Worm (Caenorhabditis elegans): ENCODE results near the gene K06H7.2.

Gene K06H7.2

ce11 chrIII:8111347-8111746, 18.0 kb downstream of the K06H7.2 start:
- TF ChIP-seq unc-98 (GFP tag; IDR thresholded peaks at IDR 0.05) = no peak
- no peak for TF ChIP-seq efl-1 (optimal IDR thresholded peaks at IDR 0.05)
- peak in 1 of 2 experiments; percentile 24 for TF ChIP-seq efl-1 (GFP tag; optimal IDR thresholded peaks at IDR 0.05 in 1 of 2)

ce11 chrIII:8115877-8116276, 22.5 kb downstream of the K06H7.2 start:
- TF ChIP-seq ceh-88 (GFP tag; IDR thresholded peaks at IDR 0.05) = no peak
- TF ChIP-seq skn-1 (tag; optimal IDR thresholded peaks at IDR 0.05) = no peak
- TF ChIP-seq tbx-2 (tag; optimal IDR thresholded peaks at IDR 0.05) = no peak
- TF ChIP-seq C34B4.2 (tag; optimal IDR thresholded peaks at IDR 0.05) = no peak
- no peak for TF ChIP-seq nhr-12 (tag; optimal IDR thresholded peaks at IDR 0.05)
- TF ChIP-seq lin-35 (GFP tag; optimal IDR thresholded peaks at IDR 0.05) = no peak
- no peak for TF ChIP-seq unc-130 (tag; optimal IDR thresholded peaks at IDR 0.05)
- no peak for TF ChIP-seq fos-1 (tag; optimal IDR thresholded peaks at IDR 0.05)
- no peak for TF ChIP-seq ceh-8 (GFP tag; optimal IDR thresholded peaks at IDR 0.05)
- TF ChIP-seq lin-39 (tag; optimal IDR thresholded peaks at IDR 0.05) = no peak
- TF ChIP-seq pax-3 (tag; optimal IDR thresholded peaks at IDR 0.05) = no peak
- TF ChIP-seq isw-1 (GFP tag; IDR thresholded peaks at IDR 0.05) = no peak
- TF ChIP-seq pqm-1 (tag; optimal IDR thresholded peaks at IDR 0.05) = no peak
- no peak for TF ChIP-seq pag-3 (tag; optimal IDR thresholded peaks at IDR 0.05; ENCODE audit: borderline replicate concordance, insufficient read depth)
- no peak for TF ChIP-seq fkh-10 (GFP tag; optimal IDR thresholded peaks at IDR 0.05)
- no peak for TF ChIP-seq efl-3 (GFP tag; optimal IDR thresholded peaks at IDR 0.05)
- TF ChIP-seq unc-62 (GFP tag; optimal IDR thresholded peaks at IDR 0.05) = no peak

- no peak for TF ChIP-seq mab-9 (GFP tag; IDR thresholded peaks at IDR 0.05)
- no peak for TF ChIP-seq alr-1 (tag; optimal IDR thresholded peaks at IDR 0.05; ENCODE audit: borderline replicate concordance)
- TF ChIP-seq blmp-1 (tag; optimal IDR thresholded peaks at IDR 0.05) = no peak
- no peak for TF ChIP-seq ceh-82 (tag; optimal IDR thresholded peaks at IDR 0.05)
- TF ChIP-seq hpl-2 (GFP tag; optimal IDR thresholded peaks at IDR 0.05) = no peak
- TF ChIP-seq C04F5.9 (tag; optimal IDR thresholded peaks at IDR 0.05) = no peak
- no peak for TF ChIP-seq nhr-85 (tag)
- no peak for TF ChIP-seq dpl-1 (GFP tag; optimal IDR thresholded peaks at IDR 0.05)
- TF ChIP-seq sptf-1 (tag; optimal IDR thresholded peaks at IDR 0.05) = no peak
- TF ChIP-seq unc-130 (tag; optimal IDR thresholded peaks at IDR 0.05) = no peak
- no peak for TF ChIP-seq fkh-8 (tag; optimal IDR thresholded peaks at IDR 0.05)
- no peak for TF ChIP-seq C16A3.4 (tag; optimal IDR thresholded peaks at IDR 0.05)
- no peak for TF ChIP-seq sup-37 (GFP tag; optimal IDR thresholded peaks at IDR 0.05)
- no peak for TF ChIP-seq hlh-17 (GFP tag; optimal IDR thresholded peaks at IDR 0.05; ENCODE audit: borderline replicate concordance)
These were observed 23.8 kb downstream of the K06H7.2 start for ce11 chrIII:8117155-8117554.

- TF ChIP-seq dsc-1 (tag; optimal IDR thresholded peaks at IDR 0.05) = peak; percentile 38
- no peak for TF ChIP-seq ces-1 (GFP tag; optimal IDR thresholded peaks at IDR 0.05)
- no peak for TF ChIP-seq hlh-4 (tag; optimal IDR thresholded peaks at IDR 0.05)
These were observed 27.8 kb downstream of the K06H7.2 start, which contains the start of gene gei-8 for ce11 chrIII:8121132-8121531. Gene gei-8 (minus strand): TSS chrIII:8121232.

ce11 chrIII:8121923-8122322, 28.6 kb downstream of the K06H7.2 start:
- TF ChIP-seq nhr-20 (tag; optimal IDR thresholded peaks at IDR 0.05) (peak; percentile 19), nhr-71 (tag; optimal IDR thresholded peaks at IDR 0.05) (peak; percentile 81), skn-1 (tag; optimal IDR thresholded peaks at IDR 0.05) (no peak), ztf-4 (tag; optimal IDR thresholded peaks at IDR 0.05) (peak; percentile 23), fkh-4 (tag; optimal IDR thresholded peaks at IDR 0.05; ENCODE audit: borderline replicate concordance) (no peak), efl-1 (optimal IDR thresholded peaks at IDR 0.05) (no peak), efl-1 (GFP tag; optimal IDR thresholded peaks at IDR 0.05 in 1 of 2) (peak in 1 of 2 experiments; percentile 51), fkh-8 (tag; optimal IDR thresholded peaks at IDR 0.05) (peak; percentile 89), dsc-1 (tag; optimal IDR thresholded peaks at IDR 0.05) (peak; percentile 75), lsy-2 (tag; optimal IDR thresholded peaks at IDR 0.05) (no peak), nhr-47 (tag; optimal IDR thresholded peaks at IDR 0.05) (peak; percentile 66), lin-14 (GFP tag; optimal IDR thresholded peaks at IDR 0.05) (peak; percentile 13), pax-3 (tag; optimal IDR thresholded peaks at IDR 0.05) (peak; percentile 26), hlh-4 (tag; optimal IDR thresholded peaks at IDR 0.05) (peak; percentile 21), sptf-1 (tag; optimal IDR thresholded peaks at IDR 0.05) (no peak), ceh-82 (tag; optimal IDR thresholded peaks at IDR 0.05) (no peak), dpl-1 (GFP tag; optimal IDR thresholded peaks at IDR 0.05) (no peak), C16A3.4 (tag; optimal IDR thresholded peaks at IDR 0.05) (no peak), swsn-7 (tag; optimal IDR thresholded peaks at IDR 0.05) (peak; percentile 2)
